Worm (Caenorhabditis elegans): ENCODE data around the gene hsb-1.

Gene hsb-1

ce11 chrIV:12531047-12531446 is 36.0 kb downstream of the hsb-1 start, which contains the start of gene F53B2.5:
Gene F53B2.5 (minus strand): TSS chrIV:12531147.
- TF ChIP-seq ceh-48 (tag; optimal IDR thresholded peaks at IDR 0.05) (no peak), unc-3 (GFP tag; conservative IDR thresholded peaks at IDR 0.05) (no peak), unc-3 (tag; optimal IDR thresholded peaks at IDR 0.05) (no peak), pha-4 (tag; optimal IDR thresholded peaks at IDR 0.05) (no peak), pqm-1 (tag; optimal IDR thresholded peaks at IDR 0.05) (no peak), ceh-14 (tag; optimal IDR thresholded peaks at IDR 0.05) (no peak), hlh-13 (GFP tag; optimal IDR thresholded peaks at IDR 0.05) (no peak), sdc-2 (tag; optimal IDR thresholded peaks at IDR 0.05) (no peak), rnt-1 (tag; optimal IDR thresholded peaks at IDR 0.05) (no peak), pax-1 (tag; optimal IDR thresholded peaks at IDR 0.05) (no peak), npax-4 (tag; optimal IDR thresholded peaks at IDR 0.05) (no peak)

- TF ChIP-seq nhr-232 (tag; optimal IDR thresholded peaks at IDR 0.05) (no peak), nhr-11 (tag; optimal IDR thresholded peaks at IDR 0.05) (no peak), ceh-24 (tag; optimal IDR thresholded peaks at IDR 0.05) (no peak), tbx-2 (tag; optimal IDR thresholded peaks at IDR 0.05) (no peak), madf-2 (tag; optimal IDR thresholded peaks at IDR 0.05) (no peak), tbx-7 (tag; optimal IDR thresholded peaks at IDR 0.05) (no peak), ceh-22 (tag; optimal IDR thresholded peaks at IDR 0.05) (no peak), fkh-10 (GFP tag; optimal IDR thresholded peaks at IDR 0.05) (no peak), ceh-31 (tag; optimal IDR thresholded peaks at IDR 0.05) (no peak), pag-3 (tag; optimal IDR thresholded peaks at IDR 0.05; ENCODE audit: borderline replicate concordance) (no peak), hlh-6 (tag; optimal IDR thresholded peaks at IDR 0.05) (no peak), elt-4 (tag; optimal IDR thresholded peaks at IDR 0.05) (no peak), K09A11.1 (tag; optimal IDR thresholded peaks at IDR 0.05; ENCODE audit: insufficient read depth) (no peak), elt-2 (tag; optimal IDR thresholded peaks at IDR 0.05) (no peak), ceh-45 (GFP tag; IDR thresholded peaks at IDR 0.05) (no peak), pax-1 (tag; optimal IDR thresholded peaks at IDR 0.05) (no peak), ceh-9 (tag; optimal IDR thresholded peaks at IDR 0.05) (no peak), syd-9 (tag; optimal IDR thresholded peaks at IDR 0.05) (no peak), ets-4 (tag; optimal IDR thresholded peaks at IDR 0.05) (no peak), pha-4 (tag; optimal IDR thresholded peaks at IDR 0.05) (no peak)
Measured at ce11 chrIV:12527217-12527616, 39.8 kb downstream of the hsb-1 start, which contains the start of gene F53B2.8. Gene F53B2.8 (minus strand): TSS chrIV:12527396.

ce11 chrIV:12525409-12525808 is 41.6 kb downstream of the hsb-1 start, which contains the start of gene eak-4:
Gene eak-4 (minus strand): TSS chrIV:12525509.
- TF ChIP-seq hlh-8 (tag; optimal IDR thresholded peaks at IDR 0.05), result no peak
- TF ChIP-seq pqm-1 (tag; optimal IDR thresholded peaks at IDR 0.05), result no peak
- TF ChIP-seq gmeb-2 (tag; optimal IDR thresholded peaks at IDR 0.05), result no peak
- TF ChIP-seq ama-1 (optimal IDR thresholded peaks at IDR 0.05), result no peak
- TF ChIP-seq unc-55 (GFP tag; optimal IDR thresholded peaks at IDR 0.05), result no peak
- no peak for TF ChIP-seq ref-2 (tag; optimal IDR thresholded peaks at IDR 0.05)
- no peak for TF ChIP-seq ceh-31 (tag; optimal IDR thresholded peaks at IDR 0.05)
- TF ChIP-seq nhr-232 (tag; optimal IDR thresholded peaks at IDR 0.05), result no peak
- TF ChIP-seq odd-2 (tag; optimal IDR thresholded peaks at IDR 0.05), result no peak
- TF ChIP-seq nhr-11 (tag; optimal IDR thresholded peaks at IDR 0.05), result no peak
- no peak for TF ChIP-seq pha-2 (tag; optimal IDR thresholded peaks at IDR 0.05)
- TF ChIP-seq unc-42 (tag; optimal IDR thresholded peaks at IDR 0.05), result no peak

ce11 chrIV:12522521-12522920 is 44.5 kb downstream of the hsb-1 start, which contains the start of gene sru-13:
Gene sru-13 (minus strand): TSS chrIV:12522621.
- TF ChIP-seq dve-1 (tag; optimal IDR thresholded peaks at IDR 0.05), result no peak
- no peak for TF ChIP-seq lim-6 (tag; optimal IDR thresholded peaks at IDR 0.05)
- TF ChIP-seq sox-4 (tag; optimal IDR thresholded peaks at IDR 0.05), result no peak
- no peak for TF ChIP-seq npax-4 (tag; optimal IDR thresholded peaks at IDR 0.05)
- TF ChIP-seq ceh-45 (GFP tag; IDR thresholded peaks at IDR 0.05), result no peak
- TF ChIP-seq elt-2 (tag; optimal IDR thresholded peaks at IDR 0.05), result no peak
- TF ChIP-seq ceh-14 (tag; optimal IDR thresholded peaks at IDR 0.05), result no peak

Measured in whole organism, late embryonic.